Worm (Caenorhabditis elegans) whole organism, dauer: ENCODE data around the gene twk-42.

Source experiments
- unc-62 ChIP-seq: sonication (generic microtip); optimal IDR thresholded peaks from 2 replicates; lab custom pipeline; 2017; ENCODE audit warnings: missing biosample characterization, missing genetic modification reagents, missing genetic modification characterization

Gene twk-42

DNA sequence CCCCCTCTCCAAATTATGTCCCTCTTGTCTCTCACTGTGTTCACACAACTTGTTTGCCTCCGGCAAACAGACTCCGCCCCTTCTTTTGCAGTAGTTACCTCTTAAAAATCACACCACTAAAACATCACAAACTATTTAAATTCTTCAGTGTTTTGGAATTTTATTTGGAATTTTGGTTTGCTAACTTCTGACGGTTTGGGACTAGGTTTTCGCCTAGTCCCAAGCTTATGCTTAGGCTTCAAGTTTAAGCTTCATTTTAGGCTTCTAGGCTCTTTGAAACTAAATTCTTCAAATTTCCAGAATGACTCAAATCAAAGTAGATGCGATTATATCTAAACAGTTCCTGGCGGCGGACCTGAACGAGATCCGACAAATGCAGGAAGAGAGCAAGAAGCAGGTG, 7.7 kb downstream of the twk-42 start, which contains the start of gene fat-5:
fat-5 (plus strand) TSS at position 301 of the 400 bp plus-strand sequence.
- TF ChIP-seq unc-62: no peak

DNA sequence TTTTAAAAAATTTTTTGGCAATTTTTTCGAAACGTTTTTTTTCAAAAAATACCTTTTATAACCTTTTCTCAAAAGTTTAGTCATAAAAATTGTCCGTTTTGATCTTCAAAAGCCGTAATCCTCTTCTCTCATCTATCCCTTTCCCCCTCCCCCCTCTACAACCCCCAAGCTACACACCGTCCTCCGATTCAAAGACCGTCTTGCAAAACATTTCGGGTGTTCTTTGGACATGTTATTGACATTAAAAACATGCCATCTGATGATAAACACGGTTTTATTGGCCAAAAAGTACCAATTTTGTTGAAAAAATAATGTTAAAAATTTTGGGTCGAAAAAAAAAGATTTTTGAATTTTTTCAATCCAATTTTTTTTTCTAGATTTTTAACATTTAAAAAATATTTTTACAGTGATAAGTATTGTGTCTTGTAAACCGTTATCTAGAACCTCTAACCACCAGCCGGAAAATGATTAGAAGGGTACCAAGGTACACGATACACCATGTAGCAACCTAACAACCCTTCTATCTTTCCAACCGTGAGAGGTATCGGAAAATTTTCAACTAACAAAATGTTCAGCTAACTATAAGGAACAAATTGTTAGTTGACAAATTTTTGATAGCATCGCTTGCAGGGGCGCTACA, 9.2 kb downstream of the twk-42 start:
- TF ChIP-seq unc-62: no peak

- TF ChIP-seq unc-62: no peak
Measured at ce11 chrV:17722553-17722952, 9.9 kb downstream of the twk-42 start.

DNA sequence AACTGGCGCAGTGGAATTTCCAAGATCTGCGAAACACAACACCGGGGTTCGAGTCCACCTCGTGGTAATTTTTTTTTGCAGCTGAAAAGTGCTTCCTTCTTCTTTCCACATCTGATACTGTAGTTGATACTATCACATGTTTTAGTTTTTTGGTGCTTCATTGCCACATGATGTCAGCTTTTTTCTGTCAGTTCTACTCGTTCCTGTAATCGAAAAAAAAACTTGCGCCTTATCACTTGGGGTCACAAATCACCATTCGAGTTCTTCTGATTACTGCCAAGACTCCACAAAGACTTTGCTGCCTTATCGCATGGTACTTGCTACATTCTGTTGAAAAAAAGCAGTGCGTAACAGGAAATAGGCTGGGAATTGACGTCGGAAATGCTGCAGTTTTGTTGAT, 10.7 kb downstream of the twk-42 start:
- no peak for TF ChIP-seq unc-62

DNA sequence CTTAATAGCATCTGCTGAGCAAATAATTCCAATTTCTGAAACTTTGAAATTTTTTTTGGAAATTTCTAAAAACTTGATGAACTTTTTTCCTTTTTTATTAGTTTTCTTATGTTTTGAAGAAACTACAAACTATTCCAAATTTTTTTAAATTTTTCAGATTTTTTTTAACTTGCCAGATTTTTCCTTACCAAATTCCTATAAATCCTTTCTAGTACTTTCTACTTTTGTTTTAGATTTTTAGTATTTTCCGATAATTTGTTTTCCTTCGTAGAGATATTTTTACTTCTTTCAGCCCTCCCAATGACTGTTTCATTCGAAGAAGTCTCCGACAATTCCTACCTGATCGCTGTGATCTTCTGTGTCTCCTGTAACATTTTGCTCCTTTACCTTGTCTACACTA, 13.8 kb downstream of the twk-42 start, which contains the start of gene str-77:
str-77 (plus strand) TSS at position 301 of the 400 bp plus-strand sequence.
- no peak for TF ChIP-seq unc-62

DNA sequence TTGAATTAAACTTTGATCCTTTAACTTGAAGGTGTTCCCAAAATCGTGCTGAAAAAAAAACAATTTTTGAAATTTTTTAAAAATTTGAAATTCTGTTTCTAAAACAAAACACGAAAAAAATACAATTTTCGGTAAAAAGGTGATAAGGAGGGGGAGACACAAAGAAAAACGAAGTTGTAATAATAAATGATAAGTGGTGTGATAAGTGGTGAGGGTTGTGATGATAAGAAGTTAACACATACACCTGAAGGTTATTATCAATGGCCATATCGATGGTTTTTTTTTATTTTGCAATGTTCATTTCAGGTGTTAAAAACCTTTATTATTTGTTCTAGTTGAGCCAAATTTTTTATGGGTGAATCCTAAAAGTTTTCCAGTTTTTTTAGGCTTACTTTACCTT, 18.1 kb downstream of the twk-42 start, which contains the start of gene twk-33:
twk-33 (minus strand) TSS at position 48 of the 400 bp plus-strand sequence.
- no peak for TF ChIP-seq unc-62

DNA sequence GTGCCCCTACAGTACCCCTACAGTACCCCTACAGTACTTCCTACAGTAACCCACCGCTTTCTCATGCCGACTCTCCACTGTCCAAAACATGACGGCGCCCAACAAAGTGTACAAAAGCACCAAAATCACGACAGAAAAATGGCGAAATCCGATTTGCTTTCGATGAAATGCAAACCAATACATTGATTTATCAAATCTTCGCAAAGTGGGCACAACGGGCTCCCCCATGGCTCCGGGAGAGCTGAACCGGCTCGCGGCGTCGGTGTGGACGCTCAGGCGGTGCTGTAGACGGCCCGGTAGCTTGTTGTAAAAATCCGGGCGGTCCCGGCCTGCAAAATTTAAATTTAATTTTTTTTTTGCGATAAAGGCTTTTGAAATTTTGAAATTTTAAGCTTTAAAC, 20.1 kb downstream of the twk-42 start:
- no peak for TF ChIP-seq unc-62

ce11 chrV:17707022-17707421, 25.4 kb downstream of the twk-42 start, which contains the start of gene srh-31:
Gene srh-31, plus strand, starts transcription at chrV:17707322.
- TF ChIP-seq unc-62: no peak

- no peak for TF ChIP-seq unc-62
Measured at ce11 chrV:17706217-17706806, 26.1 kb downstream of the twk-42 start.

DNA sequence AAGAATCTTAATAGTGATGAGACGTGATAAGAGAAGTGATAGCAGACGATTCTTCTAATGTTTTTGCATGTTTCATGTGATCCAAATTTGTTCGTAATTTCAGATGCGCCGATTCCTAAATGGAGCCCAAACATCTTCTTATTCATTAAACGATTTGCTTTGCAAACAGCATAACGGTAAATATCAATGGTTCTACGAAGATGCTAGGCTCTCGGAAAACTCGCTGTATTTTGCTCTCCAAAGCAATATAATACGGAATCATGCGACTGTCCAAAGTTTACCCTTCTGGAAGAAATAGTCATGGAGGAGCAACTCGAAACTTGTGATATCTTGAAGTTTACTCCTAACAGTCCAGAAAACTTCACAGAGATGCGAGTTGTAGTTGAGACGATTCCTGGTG, 26.6 kb downstream of the twk-42 start, which contains the start of gene W06D12.6:
W06D12.6 (plus strand) TSS at position 301 of the 400 bp plus-strand sequence.
- TF ChIP-seq unc-62: no peak

DNA sequence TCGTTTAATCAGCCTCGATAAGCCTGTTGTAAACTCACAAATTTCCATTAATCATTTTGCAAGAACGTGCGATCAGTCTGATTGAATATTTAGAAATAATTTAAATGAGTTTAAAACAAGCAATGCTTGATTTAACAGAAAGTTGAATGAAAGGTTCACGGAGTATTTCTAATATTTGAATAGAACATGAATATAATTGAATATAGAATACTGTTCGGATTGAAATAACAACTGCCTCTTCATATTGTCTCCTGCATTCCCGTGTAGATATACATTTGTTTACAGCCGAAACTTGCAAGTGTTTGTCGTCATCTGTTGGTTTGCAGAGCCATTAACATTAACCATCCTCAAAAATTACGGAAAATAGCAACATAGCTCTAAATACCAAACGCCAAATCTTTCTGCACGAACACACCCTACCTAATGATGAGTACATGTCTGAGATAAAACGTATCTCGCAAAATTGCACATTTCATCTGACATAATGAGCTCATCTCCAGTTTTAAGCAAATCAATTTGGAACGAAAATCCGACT, 31.6 kb downstream of the twk-42 start, which contains the start of the genes Y26G10.5 and srh-32:
Y26G10.5 (minus strand) TSS at position 101 of the 535 bp plus-strand sequence.
srh-32 (plus strand) TSS at position 485 of the 535 bp plus-strand sequence.
- no peak for TF ChIP-seq unc-62

ce11 chrV:17699659-17700058, 32.8 kb downstream of the twk-42 start, which contains the start of gene Y26G10.6:
Gene Y26G10.6, plus strand, starts transcription at chrV:17699959.
- no peak for TF ChIP-seq unc-62

- TF ChIP-seq unc-62: no peak
Measured at ce11 chrV:17699097-17699496, 33.3 kb downstream of the twk-42 start, which contains the start of gene Y26G10.4. Gene Y26G10.4, minus strand, starts transcription at chrV:17699197.

- TF ChIP-seq unc-62: no peak
Measured at ce11 chrV:17696753-17697152, 35.7 kb downstream of the twk-42 start, which contains the start of gene spp-29. Gene spp-29, minus strand, starts transcription at chrV:17696853.

DNA sequence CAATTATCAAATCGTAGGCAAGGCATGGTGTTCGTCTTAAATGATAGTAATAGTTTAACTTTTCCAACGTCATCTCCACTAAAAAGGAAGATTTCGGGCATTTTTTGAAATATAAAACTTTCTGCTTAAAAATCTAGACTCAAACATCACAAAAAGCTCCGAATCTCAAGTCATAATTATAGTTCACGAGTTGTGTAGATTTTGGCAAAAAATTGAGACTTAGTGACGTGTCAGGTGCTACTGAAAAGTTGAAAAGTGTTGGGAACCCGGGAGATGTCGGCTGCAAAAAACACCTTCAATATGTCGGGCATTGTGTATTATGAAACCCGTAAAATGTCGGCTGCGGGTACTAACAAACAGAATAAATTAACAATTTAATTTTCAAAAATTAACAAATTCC, 36.6 kb downstream of the twk-42 start, which contains the start of gene Y26G10.1:
Y26G10.1 (minus strand) TSS at position 101 of the 400 bp plus-strand sequence.
- no peak for TF ChIP-seq unc-62

ce11 chrV:17694260-17694659, 38.2 kb downstream of the twk-42 start:
- TF ChIP-seq unc-62: no peak

ce11 chrV:17690922-17691321, 41.5 kb downstream of the twk-42 start, which contains the start of gene F59A1.13:
Gene F59A1.13, minus strand, starts transcription at chrV:17691022.
- no peak for TF ChIP-seq unc-62
